Worm (Caenorhabditis elegans): ENCODE measurements around the gene ncs-1.

The ncs-1 gene

ce11 chrX:991274-991673 is 28.2 kb upstream of the ncs-1 start, which contains the start of the genes C09E10.3 and dgk-1:
Gene C09E10.3 (minus strand): TSS chrX:991374.
Gene dgk-1 (minus strand): TSS chrX:991456.
- TF ChIP-seq pha-2 (tag; optimal IDR thresholded peaks at IDR 0.05): no peak
- no peak for TF ChIP-seq fax-1 (tag; optimal IDR thresholded peaks at IDR 0.05)
- no peak for TF ChIP-seq npax-4 (tag; optimal IDR thresholded peaks at IDR 0.05)
- no peak for TF ChIP-seq hlh-30 (tag; optimal IDR thresholded peaks at IDR 0.05; ENCODE audit: insufficient read depth)
- no peak for TF ChIP-seq T23F11.4 (GFP tag; optimal IDR thresholded peaks at IDR 0.05)
- no peak for TF ChIP-seq ref-2 (tag; optimal IDR thresholded peaks at IDR 0.05)
- TF ChIP-seq lim-6 (tag; optimal IDR thresholded peaks at IDR 0.05): no peak
- no peak for TF ChIP-seq dve-1 (tag; optimal IDR thresholded peaks at IDR 0.05)
- no peak for TF ChIP-seq nhr-232 (tag; optimal IDR thresholded peaks at IDR 0.05)

- TF ChIP-seq sox-4 (tag; optimal IDR thresholded peaks at IDR 0.05) (peak; percentile 18), T23F11.4 (GFP tag; optimal IDR thresholded peaks at IDR 0.05) (no peak), sdc-2 (tag; optimal IDR thresholded peaks at IDR 0.05) (peak; percentile 22), ceh-34 (tag; optimal IDR thresholded peaks at IDR 0.05) (peak; percentile 20), elt-4 (tag; optimal IDR thresholded peaks at IDR 0.05) (peak; percentile 61), ref-2 (tag; optimal IDR thresholded peaks at IDR 0.05) (peak; percentile 19), hlh-15 (tag; optimal IDR thresholded peaks at IDR 0.05) (no peak)
Measured at ce11 chrX:986463-986862, 23.4 kb upstream of the ncs-1 start.

ce11 chrX:982598-982997 is 19.5 kb upstream of the ncs-1 start:
- TF ChIP-seq elt-2 (tag; optimal IDR thresholded peaks at IDR 0.05) (no peak), pha-4 (tag; optimal IDR thresholded peaks at IDR 0.05) (no peak), hlh-6 (tag; optimal IDR thresholded peaks at IDR 0.05) (no peak), npax-4 (tag; optimal IDR thresholded peaks at IDR 0.05) (no peak), nfya-1 (tag; optimal IDR thresholded peaks at IDR 0.05) (no peak), ets-4 (tag; optimal IDR thresholded peaks at IDR 0.05) (no peak), elt-4 (tag; optimal IDR thresholded peaks at IDR 0.05) (no peak), ceh-34 (tag; optimal IDR thresholded peaks at IDR 0.05) (no peak), ceh-14 (tag; optimal IDR thresholded peaks at IDR 0.05) (no peak), F13H6.1 (tag; optimal IDR thresholded peaks at IDR 0.05) (no peak), unc-42 (tag; optimal IDR thresholded peaks at IDR 0.05) (no peak), hlh-13 (GFP tag; optimal IDR thresholded peaks at IDR 0.05) (no peak), ama-1 (optimal IDR thresholded peaks at IDR 0.05) (no peak), dve-1 (tag; optimal IDR thresholded peaks at IDR 0.05) (no peak), pat-9 (tag; optimal IDR thresholded peaks at IDR 0.05) (no peak), ceh-9 (tag; optimal IDR thresholded peaks at IDR 0.05) (no peak), pag-3 (tag; optimal IDR thresholded peaks at IDR 0.05; ENCODE audit: borderline replicate concordance) (no peak), ceh-18 (tag; optimal IDR thresholded peaks at IDR 0.05) (no peak), unc-3 (GFP tag; conservative IDR thresholded peaks at IDR 0.05) (no peak), unc-3 (tag; optimal IDR thresholded peaks at IDR 0.05) (no peak)

ce11 chrX:980252-981009 is 17.4 kb upstream of the ncs-1 start, which contains the start of gene C44C1.1:
Gene C44C1.1 (plus strand): TSS chrX:980776.
- TF ChIP-seq che-1 (tag; optimal IDR thresholded peaks at IDR 0.05) (no peak), npax-4 (tag; optimal IDR thresholded peaks at IDR 0.05) (no peak), hlh-6 (tag; optimal IDR thresholded peaks at IDR 0.05) (no peak), ztf-16 (tag; optimal IDR thresholded peaks at IDR 0.05) (no peak), F13H6.1 (tag; optimal IDR thresholded peaks at IDR 0.05) (no peak), ceh-34 (tag; optimal IDR thresholded peaks at IDR 0.05) (no peak), tbx-7 (tag; optimal IDR thresholded peaks at IDR 0.05) (no peak), odd-2 (tag; optimal IDR thresholded peaks at IDR 0.05) (no peak), ref-2 (tag; optimal IDR thresholded peaks at IDR 0.05) (no peak), sox-2 (GFP tag; IDR thresholded peaks at IDR 0.05) (no peak), ets-4 (tag; optimal IDR thresholded peaks at IDR 0.05) (no peak), ceh-48 (tag; optimal IDR thresholded peaks at IDR 0.05) (no peak)
